Worm (Caenorhabditis elegans) whole organism, L4/young adult: ENCODE results near the gene F53A2.3.

Source experiments
- W03F9.2 ChIP-seq: fragments of 150-350 bp; optimal IDR thresholded peaks from 2 replicates; lab custom pipeline; 2014; ENCODE audit warnings: missing biosample characterization, missing genetic modification characterization
- dao-5 ChIP-seq: sonication (generic microtip); optimal IDR thresholded peaks from 2 replicates; lab custom pipeline; 2016; ENCODE audit warnings: missing genotype, missing genetic modification characterization, moderate library complexity, missing compliant biosample characterization
- him-1 ChIP-seq: sonication (generic microtip); optimal IDR thresholded peaks from 2 replicates; lab custom pipeline; 2016; ENCODE audit warnings: missing genotype, missing genetic modification reagents, missing genetic modification characterization, missing compliant biosample characterization

DNA sequence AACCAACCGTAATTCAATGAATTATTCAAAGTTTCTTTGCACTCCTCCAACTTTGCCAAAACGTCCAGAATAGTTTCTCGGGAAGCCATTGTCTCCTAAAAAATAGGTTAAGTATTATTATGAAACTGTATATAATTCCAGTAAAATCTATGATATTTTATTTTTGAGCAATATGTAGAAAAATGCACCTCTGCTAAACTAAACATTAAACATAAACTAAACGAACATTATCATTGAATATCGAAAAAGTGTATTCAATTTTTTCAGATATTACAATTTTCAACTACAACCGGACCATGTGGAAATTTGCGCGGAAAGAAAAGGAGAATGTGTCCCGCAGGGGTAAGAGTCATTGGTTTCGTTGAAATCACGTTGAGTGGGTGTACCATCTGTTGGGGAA, at the start of gene F53A2.3:
- no peak for TF ChIP-seq dao-5 (tag; lab: Kevin White, UChicago)
- TF ChIP-seq him-1 (tag; lab: Kevin White, UChicago) = no peak
- TF ChIP-seq W03F9.2 (tag; lab: Kevin White, UChicago) = no peak
